Fruit fly (Drosophila melanogaster) whole organism, pupa: ENCODE results near the gene CG42570.

Source experiments
- CG10348 ChIP-seq: fragments of 200-800 bp; sonication (Bioruptor generic); IDR thresholded peaks from 2 replicates; pipeline ENCODE4 v1.3.6; 2022; ENCODE audit warnings: missing biosample characterization, missing genetic modification characterization
- CG12605 ChIP-seq: fragments of 200-800 bp; sonication (Bioruptor generic); IDR thresholded peaks from 2 replicates; pipeline ENCODE4 v1.3.6; 2022; ENCODE audit warnings: missing biosample characterization, missing genetic modification characterization
- CG13204 ChIP-seq: fragments of 200-800 bp; sonication (Bioruptor generic); optimal IDR thresholded peaks from 2 replicates; lab custom pipeline; 2018; ENCODE audit warnings: missing biosample characterization, mild to moderate bottlenecking, missing genetic modification characterization, moderate library complexity
- CG14655 ChIP-seq: fragments of 200-800 bp; sonication (Bioruptor generic); optimal IDR thresholded peaks from 3 replicates; lab custom pipeline; 2017; ENCODE audit warnings: mild to moderate bottlenecking, missing biosample characterization, missing genetic modification reagents, missing genetic modification characterization
- CG15710 ChIP-seq: fragments of 200-800 bp; sonication (Bioruptor generic); optimal IDR thresholded peaks from 2 replicates; lab custom pipeline; 2018; ENCODE audit warnings: missing biosample characterization, mild to moderate bottlenecking, missing genetic modification characterization, moderate library complexity
- CG17806 ChIP-seq: fragments of 200-800 bp; sonication (Bioruptor generic); optimal IDR thresholded peaks from 2 replicates; lab custom pipeline; 2018; ENCODE audit warnings: missing biosample characterization, mild to moderate bottlenecking, missing genetic modification characterization, moderate library complexity
- CG32121 ChIP-seq: fragments of 200-800 bp; sonication (Bioruptor generic); IDR thresholded peaks from 2 replicates; pipeline ENCODE4 v1.3.6; 2022; ENCODE audit warnings: missing biosample characterization, missing genetic modification characterization
- CG34367 ChIP-seq: fragments of 200-800 bp; sonication (Bioruptor generic); optimal IDR thresholded peaks from 2 replicates; lab custom pipeline; 2018; ENCODE audit warnings: missing biosample characterization, mild to moderate bottlenecking, missing genetic modification characterization
- CG4496 ChIP-seq: fragments of 200-800 bp; sonication (Bioruptor generic); IDR thresholded peaks from 3 replicates; pipeline ENCODE4 v1.3.6; 2022; ENCODE audit warnings: missing biosample characterization, missing genetic modification characterization
- CG8159 ChIP-seq: fragments of 200-800 bp; sonication (Bioruptor generic); optimal IDR thresholded peaks from 3 replicates; lab custom pipeline; 2018; ENCODE audit warnings: missing biosample characterization, mild to moderate bottlenecking, missing genetic modification characterization, moderate library complexity
- CG8301 ChIP-seq: fragments of 200-800 bp; sonication (Bioruptor generic); optimal IDR thresholded peaks from 2 replicates; lab custom pipeline; 2018; ENCODE audit warnings: missing biosample characterization, mild to moderate bottlenecking, missing genetic modification characterization
- CG9948 ChIP-seq: fragments of 200-800 bp; sonication (Bioruptor generic); optimal IDR thresholded peaks from 2 replicates; lab custom pipeline; 2018; ENCODE audit warnings: missing biosample characterization, mild to moderate bottlenecking, missing genetic modification characterization, moderate library complexity
- D1 ChIP-seq: fragments of 200-800 bp; sonication (Bioruptor generic); optimal IDR thresholded peaks from 2 replicates; lab custom pipeline; 2018; ENCODE audit warnings: missing biosample characterization, mild to moderate bottlenecking, missing genetic modification characterization, moderate library complexity
- EcR ChIP-seq: fragments of 200-800 bp; sonication (Bioruptor generic); optimal IDR thresholded peaks from 3 replicates; lab custom pipeline; 2019; ENCODE audit warnings: missing biosample characterization, missing genetic modification characterization, mild to moderate bottlenecking, moderate library complexity, missing genetic modification reagents
- Ets98B ChIP-seq: fragments of 200-800 bp; sonication (Bioruptor generic); IDR thresholded peaks from 2 replicates; pipeline ENCODE4 v1.3.6; 2022; ENCODE audit warnings: missing biosample characterization, missing genetic modification characterization
- Pif1A ChIP-seq: fragments of 200-800 bp; sonication (Bioruptor generic); optimal IDR thresholded peaks from 3 replicates; lab custom pipeline; 2016; ENCODE audit warnings: missing biosample characterization, missing genetic modification characterization
- Pif1B ChIP-seq: fragments of 200-800 bp; sonication (Bioruptor generic); optimal IDR thresholded peaks from 3 replicates; lab custom pipeline; 2016; ENCODE audit warnings: missing biosample characterization, missing genetic modification characterization
- Snoo ChIP-seq: fragments of 200-800 bp; sonication (Bioruptor generic); optimal IDR thresholded peaks from 3 replicates; lab custom pipeline; 2017; ENCODE audit warnings: missing biosample characterization, mild to moderate bottlenecking, missing genetic modification characterization, inconsistent platforms
- fd96Ca ChIP-seq: fragments of 200-800 bp; sonication (Bioruptor generic); IDR thresholded peaks from 3 replicates; pipeline ENCODE4 v1.3.6; 2022; ENCODE audit warnings: missing biosample characterization, missing genetic modification characterization
- gl ChIP-seq: fragments of 200-800 bp; sonication (Bioruptor generic); optimal IDR thresholded peaks from 2 replicates; lab custom pipeline; 2018; ENCODE audit warnings: missing biosample characterization, mild to moderate bottlenecking, missing genetic modification characterization
- rn ChIP-seq: fragments of 200-800 bp; sonication (Bioruptor generic); IDR thresholded peaks from 2 replicates; pipeline ENCODE4 v1.3.6; 2022; ENCODE audit warnings: missing biosample characterization, missing genetic modification characterization

Gene CG42570

DNA sequence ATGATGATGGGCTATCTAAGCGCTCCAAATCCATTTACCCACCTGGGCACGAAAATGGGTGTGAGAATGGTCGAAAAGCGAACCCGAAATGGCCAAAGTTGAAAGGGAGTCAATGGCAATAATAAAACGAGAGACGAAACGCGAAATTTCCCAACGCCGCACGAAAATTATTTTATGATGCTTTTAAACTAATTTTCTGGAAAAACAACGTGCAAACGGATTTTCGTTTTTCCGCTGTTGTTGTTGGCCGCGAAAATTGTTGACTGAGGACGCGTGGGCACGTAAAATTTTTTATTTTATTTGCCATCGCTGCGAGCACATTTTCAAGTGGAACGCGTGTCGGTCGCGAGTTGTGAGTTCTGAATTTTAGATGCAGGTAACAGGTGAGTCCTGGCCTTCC is 6.5 kb upstream of the CG42570 start:
- TF ChIP-seq CG14655 (GFP tag; lab: Kevin White, UChicago) (no peak), CG12605 (GFP tag; lab: Robert Waterston, UW) (no peak), rn (no peak), Pif1A (GFP tag; lab: Kevin White, UChicago) (no peak), D1 (tag; lab: Kevin White, UChicago) (no peak), Ets98B (no peak), Snoo (tag; lab: Kevin White, UChicago) (no peak), CG8159 (tag; lab: Kevin White, UChicago) (no peak), CG17806 (tag; lab: Kevin White, UChicago) (no peak), CG9948 (tag; lab: Kevin White, UChicago) (no peak), CG32121 (GFP tag; lab: Robert Waterston, UW) (no peak), fd96Ca (GFP tag; lab: Robert Waterston, UW) (no peak), CG10348 (GFP tag; lab: Robert Waterston, UW) (no peak), CG4496 (GFP tag; lab: Robert Waterston, UW) (no peak), CG8301 (tag; lab: Kevin White, UChicago) (no peak), CG13204 (no peak), EcR (no peak)

DNA sequence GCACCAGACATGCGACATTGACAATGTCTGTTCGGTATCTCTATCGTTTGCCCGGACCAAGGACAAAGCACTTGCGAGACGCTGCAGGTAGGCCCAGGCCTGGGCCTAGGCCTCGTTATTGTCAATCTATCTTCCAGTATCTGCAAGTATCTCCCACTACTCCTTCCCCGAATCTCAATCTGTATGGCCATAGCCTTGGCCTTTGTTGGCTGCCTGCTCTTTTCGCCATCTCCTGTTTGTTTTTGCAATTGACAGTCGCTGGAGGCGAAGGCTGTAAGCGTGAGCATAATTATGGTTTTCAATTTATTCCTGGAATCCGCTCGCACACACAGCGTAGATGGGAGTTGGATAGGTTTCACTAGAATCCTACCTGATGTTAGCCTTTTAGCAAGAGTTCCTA is 5.6 kb upstream of the CG42570 start:
- TF ChIP-seq rn (no peak), CG8159 (tag; lab: Kevin White, UChicago) (no peak), Ets98B (no peak), fd96Ca (GFP tag; lab: Robert Waterston, UW) (no peak), CG32121 (GFP tag; lab: Robert Waterston, UW) (no peak), EcR (no peak), Pif1A (GFP tag; lab: Kevin White, UChicago) (no peak), CG10348 (GFP tag; lab: Robert Waterston, UW) (no peak), CG9948 (tag; lab: Kevin White, UChicago) (no peak), CG15710 (tag; lab: Kevin White, UChicago) (no peak), CG13204 (no peak), gl (tag; lab: Kevin White, UChicago) (no peak), CG17806 (tag; lab: Kevin White, UChicago) (no peak), CG14655 (GFP tag; lab: Kevin White, UChicago) (no peak)

DNA sequence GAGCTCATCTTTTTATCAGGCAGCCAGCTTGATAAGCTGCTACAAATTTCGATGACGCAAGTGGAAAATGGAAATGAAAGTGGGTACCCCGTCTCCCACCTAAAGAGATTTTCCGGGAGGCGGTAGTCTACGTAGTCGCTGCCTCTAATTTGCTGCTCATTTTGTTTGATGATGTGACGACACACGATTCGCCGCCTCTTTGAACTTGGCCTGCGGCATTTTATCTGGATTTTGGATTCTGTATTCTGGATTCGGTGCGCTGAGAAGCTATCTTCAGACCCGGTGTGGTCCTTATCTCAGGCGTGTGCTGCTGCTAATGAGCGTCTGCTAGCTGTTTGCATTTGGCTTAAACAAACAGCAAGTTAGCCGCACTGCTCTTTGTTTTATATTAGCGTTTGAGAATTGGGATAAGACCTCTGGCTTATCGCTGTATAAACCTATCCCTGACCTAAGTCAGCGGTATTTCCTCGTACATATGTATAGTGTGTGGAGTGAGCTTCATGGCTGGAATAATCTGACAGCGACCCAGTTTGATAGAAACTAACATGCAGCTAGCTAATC is 3.6 kb upstream of the CG42570 start:
- TF ChIP-seq CG34367 (tag; lab: Kevin White, UChicago) (no peak), CG4496 (GFP tag; lab: Robert Waterston, UW) (no peak), CG9948 (tag; lab: Kevin White, UChicago) (no peak), CG8159 (tag; lab: Kevin White, UChicago) (no peak)
- TF ChIP-seq, all 21 proteins: peak for 0

DNA sequence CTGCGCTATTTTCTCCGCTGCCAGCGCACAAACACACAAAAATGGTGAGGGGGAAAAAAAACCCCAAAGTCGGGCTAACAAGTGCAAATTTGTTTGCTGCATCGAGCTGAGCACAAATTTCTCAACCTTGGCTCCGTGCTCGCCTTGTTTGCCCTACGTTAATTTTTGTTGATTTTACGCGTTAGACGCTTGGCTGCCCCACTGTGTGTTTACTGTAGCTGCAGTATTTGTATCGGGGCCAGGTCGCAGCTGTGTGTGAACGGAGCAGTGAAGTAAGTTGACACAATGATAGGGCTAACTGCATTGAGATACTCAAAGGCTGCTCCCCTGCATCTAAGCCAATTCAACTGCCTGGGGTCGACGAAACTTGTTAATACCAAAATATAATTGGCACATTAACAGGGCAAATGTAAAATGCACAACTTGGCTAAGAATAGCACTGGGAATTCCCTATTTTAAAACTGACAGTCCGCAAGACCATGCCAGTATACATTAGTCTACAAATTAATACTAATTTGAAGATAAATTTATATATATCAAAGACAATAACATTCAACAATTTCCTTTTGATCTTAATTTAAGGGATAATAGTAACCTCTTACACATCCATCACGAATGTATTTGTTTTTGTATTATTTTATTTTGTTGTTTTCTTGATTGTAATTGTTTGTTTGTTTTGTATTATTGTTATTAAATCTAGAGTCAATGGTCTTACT is 1.7 kb upstream of the CG42570 start, which contains the start of gene CG42571:
CG42571 (plus strand) TSS at position 666 of the 716 bp plus-strand sequence.
- no peak for TF ChIP-seq CG14655 (GFP tag; lab: Kevin White, UChicago)
- no peak for TF ChIP-seq CG9948 (tag; lab: Kevin White, UChicago)
- no peak for TF ChIP-seq Pif1B (GFP tag; lab: Kevin White, UChicago)
- no peak for TF ChIP-seq CG32121 (GFP tag; lab: Robert Waterston, UW)
- TF ChIP-seq Ets98B = no peak
- TF ChIP-seq CG15710 (tag; lab: Kevin White, UChicago) = no peak
- no peak for TF ChIP-seq CG8159 (tag; lab: Kevin White, UChicago)
- no peak for TF ChIP-seq Snoo (tag; lab: Kevin White, UChicago)
- TF ChIP-seq CG34367 (tag; lab: Kevin White, UChicago) = no peak
- TF ChIP-seq CG8301 (tag; lab: Kevin White, UChicago) = no peak
- no peak for TF ChIP-seq CG12605 (GFP tag; lab: Robert Waterston, UW)
- no peak for TF ChIP-seq gl (tag; lab: Kevin White, UChicago)
- TF ChIP-seq fd96Ca (GFP tag; lab: Robert Waterston, UW) = no peak
- TF ChIP-seq CG17806 (tag; lab: Kevin White, UChicago) = no peak
- no peak for TF ChIP-seq EcR
- TF ChIP-seq rn = no peak
- TF ChIP-seq, all 21 proteins: peak for 0

DNA sequence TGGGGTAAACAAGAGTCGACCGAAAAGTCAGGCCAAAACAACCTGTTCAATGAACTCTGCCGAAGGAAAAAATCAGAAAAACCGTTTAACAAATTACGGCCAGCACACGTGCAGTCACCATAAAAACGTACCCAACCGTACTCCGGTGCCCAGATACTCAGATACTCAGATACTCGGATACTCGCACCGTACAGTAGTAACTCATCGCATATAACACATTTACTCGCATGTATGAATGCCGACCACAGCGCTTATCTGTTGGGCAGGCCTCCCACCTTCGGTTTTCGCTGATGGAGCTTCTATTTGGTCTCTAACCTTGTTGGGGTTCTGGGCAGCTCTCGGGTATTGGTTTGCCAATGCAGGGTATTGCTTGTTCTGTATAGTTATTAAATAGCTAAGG is 2.6 kb downstream of the CG42570 start:
- TF ChIP-seq Pif1A (GFP tag; lab: Kevin White, UChicago) (no peak), Snoo (tag; lab: Kevin White, UChicago) (no peak), gl (tag; lab: Kevin White, UChicago) (no peak), Pif1B (GFP tag; lab: Kevin White, UChicago) (no peak), CG4496 (GFP tag; lab: Robert Waterston, UW) (no peak), CG13204 (no peak), EcR (no peak), rn (no peak), CG10348 (GFP tag; lab: Robert Waterston, UW) (no peak), D1 (tag; lab: Kevin White, UChicago) (no peak), Ets98B (no peak), CG32121 (GFP tag; lab: Robert Waterston, UW) (no peak), CG8301 (tag; lab: Kevin White, UChicago) (no peak), CG17806 (tag; lab: Kevin White, UChicago) (no peak), CG34367 (tag; lab: Kevin White, UChicago) (no peak), CG14655 (GFP tag; lab: Kevin White, UChicago) (no peak), CG9948 (tag; lab: Kevin White, UChicago) (no peak), CG12605 (GFP tag; lab: Robert Waterston, UW) (no peak), fd96Ca (GFP tag; lab: Robert Waterston, UW) (no peak), CG8159 (tag; lab: Kevin White, UChicago) (no peak)
